Fruit fly (Drosophila melanogaster) whole organism, pupa: ENCODE results near the gene CG44355.

Experiments
- CG10348 ChIP-seq: fragments of 200-800 bp; sonication (Bioruptor generic); IDR thresholded peaks from 2 replicates; pipeline ENCODE4 v1.3.6; 2022; ENCODE audit warnings: missing biosample characterization, missing genetic modification characterization
- CG32121 ChIP-seq: fragments of 200-800 bp; sonication (Bioruptor generic); IDR thresholded peaks from 2 replicates; pipeline ENCODE4 v1.3.6; 2022; ENCODE audit warnings: missing biosample characterization, missing genetic modification characterization
- CG34367 ChIP-seq: fragments of 200-800 bp; sonication (Bioruptor generic); optimal IDR thresholded peaks from 2 replicates; lab custom pipeline; 2018; ENCODE audit warnings: missing biosample characterization, mild to moderate bottlenecking, missing genetic modification characterization
- CG9948 ChIP-seq: fragments of 200-800 bp; sonication (Bioruptor generic); optimal IDR thresholded peaks from 2 replicates; lab custom pipeline; 2018; ENCODE audit warnings: missing biosample characterization, mild to moderate bottlenecking, missing genetic modification characterization, moderate library complexity
- D1 ChIP-seq: fragments of 200-800 bp; sonication (Bioruptor generic); optimal IDR thresholded peaks from 2 replicates; lab custom pipeline; 2018; ENCODE audit warnings: missing biosample characterization, mild to moderate bottlenecking, missing genetic modification characterization, moderate library complexity
- Pif1B ChIP-seq: fragments of 200-800 bp; sonication (Bioruptor generic); optimal IDR thresholded peaks from 3 replicates; lab custom pipeline; 2016; ENCODE audit warnings: missing biosample characterization, missing genetic modification characterization
- Snoo ChIP-seq: fragments of 200-800 bp; sonication (Bioruptor generic); optimal IDR thresholded peaks from 3 replicates; lab custom pipeline; 2017; ENCODE audit warnings: missing biosample characterization, mild to moderate bottlenecking, missing genetic modification characterization, inconsistent platforms
- gl ChIP-seq: fragments of 200-800 bp; sonication (Bioruptor generic); optimal IDR thresholded peaks from 2 replicates; lab custom pipeline; 2018; ENCODE audit warnings: missing biosample characterization, mild to moderate bottlenecking, missing genetic modification characterization

dm6 chr3L:12290556-12290955, 20.0 kb upstream of the CG44355 start:
- TF ChIP-seq CG32121 (GFP tag; lab: Robert Waterston, UW): no peak
- TF ChIP-seq D1 (tag; lab: Kevin White, UChicago): no peak
- no peak for TF ChIP-seq CG10348 (GFP tag; lab: Robert Waterston, UW)
- no peak for TF ChIP-seq gl
- TF ChIP-seq CG34367 (tag; lab: Kevin White, UChicago): no peak
- no peak for TF ChIP-seq CG9948
- no peak for TF ChIP-seq Snoo (tag; lab: Kevin White, UChicago)
- no peak for TF ChIP-seq Pif1B (GFP tag; lab: Kevin White, UChicago)
